Worm (Caenorhabditis elegans) whole organism, L3 larva: Measurements from ENCODE around the gene scl-23.

Experiments
- R02D3.7 ChIP-seq: fragments of 150-350 bp; optimal IDR thresholded peaks from 2 replicates; lab custom pipeline; 2014; ENCODE audit warnings: missing biosample characterization, missing genetic modification characterization
- ZK546.5 ChIP-seq: sonication (generic microtip); optimal IDR thresholded peaks from 2 replicates; lab custom pipeline; 2017; ENCODE audit warnings: missing biosample characterization, missing genetic modification characterization
- ama-1 ChIP-seq: fragments of 150-350 bp; optimal IDR thresholded peaks from 2 replicates; lab custom pipeline; 2018
- ceh-28 ChIP-seq: fragments of 150-350 bp; optimal IDR thresholded peaks from 2 replicates; lab custom pipeline; 2014; ENCODE audit warnings: missing biosample characterization, missing genetic modification reagents, missing genetic modification characterization
- ceh-82 ChIP-seq: fragments of 150-350 bp; optimal IDR thresholded peaks from 2 replicates; lab custom pipeline; 2014; ENCODE audit warnings: missing biosample characterization, missing genetic modification characterization
- ceh-9 ChIP-seq: sonication (generic microtip); optimal IDR thresholded peaks from 2 replicates; lab custom pipeline; 2018; ENCODE audit warnings: missing biosample characterization, missing genetic modification characterization
- daf-12 ChIP-seq: fragments of 150-350 bp; optimal IDR thresholded peaks from 2 replicates; lab custom pipeline; 2014; ENCODE audit warnings: missing biosample characterization, missing genetic modification reagents, missing genetic modification characterization
- egl-27 ChIP-seq: sonication (generic microtip); optimal IDR thresholded peaks from 4 replicates; lab custom pipeline; 2017; ENCODE audit warnings: missing biosample characterization, missing genetic modification reagents, missing genetic modification characterization
- elt-2 ChIP-seq: sonication (generic microtip); optimal IDR thresholded peaks from 2 replicates; lab custom pipeline; 2016; ENCODE audit warnings: missing genetic modification reagents, mild to moderate bottlenecking, missing genetic modification characterization, missing compliant biosample characterization
- elt-3 ChIP-seq, 3 experiments: fragments of 150-350 bp in 1 of 3; sonication (generic microtip) in 2 of 3; optimal IDR thresholded peaks; 2 replicates in 2 of 3; 4 replicates in 1 of 3; lab custom pipeline; 2014 to 2017; ENCODE audit warnings: missing biosample characterization in 3 of 3, missing genetic modification characterization in 3 of 3
- eor-1 ChIP-seq, 2 experiments: fragments of 150-350 bp; optimal IDR thresholded peaks; 2 replicates each; lab custom pipeline; 2014 to 2018; ENCODE audit warnings: missing biosample characterization in 2 of 2, missing genetic modification characterization in 2 of 2
- fkh-10 ChIP-seq: sonication (generic microtip); optimal IDR thresholded peaks from 2 replicates; lab custom pipeline; 2017; ENCODE audit warnings: missing biosample characterization, missing genetic modification reagents, missing genetic modification characterization
- fkh-2 ChIP-seq: fragments of 150-350 bp; optimal IDR thresholded peaks from 2 replicates; lab custom pipeline; 2014; ENCODE audit warnings: missing biosample characterization, missing genetic modification reagents, missing genetic modification characterization
- hmg-11 ChIP-seq: sonication (generic microtip); optimal IDR thresholded peaks from 2 replicates; lab custom pipeline; 2016; ENCODE audit warnings: missing genetic modification characterization, missing compliant biosample characterization
- jun-1 ChIP-seq: fragments of 150-350 bp; optimal IDR thresholded peaks from 2 replicates; lab custom pipeline; 2014; ENCODE audit warnings: missing biosample characterization, missing genetic modification reagents, missing genetic modification characterization
- lin-39 ChIP-seq: fragments of 150-350 bp; optimal IDR thresholded peaks from 2 replicates; lab custom pipeline; 2018; ENCODE audit warnings: missing biosample characterization, missing genetic modification reagents, missing genetic modification characterization
- mdl-1 ChIP-seq: fragments of 150-350 bp; optimal IDR thresholded peaks from 2 replicates; lab custom pipeline; 2014; ENCODE audit warnings: missing biosample characterization, missing genetic modification characterization
- nfya-1 ChIP-seq: sonication (generic microtip); optimal IDR thresholded peaks from 2 replicates; lab custom pipeline; 2017; ENCODE audit warnings: missing genetic modification characterization, mild to moderate bottlenecking, missing compliant biosample characterization, antibody characterized with exemption, moderate library complexity; ENCODE audit not compliant: insufficient read depth
- nhr-11 ChIP-seq: fragments of 150-350 bp; optimal IDR thresholded peaks from 2 replicates; lab custom pipeline; 2014; ENCODE audit warnings: missing biosample characterization, missing genetic modification characterization
- nhr-23 ChIP-seq: fragments of 150-350 bp; optimal IDR thresholded peaks from 2 replicates; lab custom pipeline; 2014; ENCODE audit warnings: missing biosample characterization, missing genetic modification reagents, missing genetic modification characterization
- nhr-237 ChIP-seq: fragments of 150-350 bp; optimal IDR thresholded peaks from 2 replicates; lab custom pipeline; 2014; ENCODE audit warnings: missing biosample characterization, missing genetic modification characterization
- nhr-25 ChIP-seq: sonication (generic microtip); optimal IDR thresholded peaks from 2 replicates; lab custom pipeline; 2017; ENCODE audit warnings: missing biosample characterization, missing genetic modification characterization
- nhr-28 ChIP-seq: fragments of 150-350 bp; optimal IDR thresholded peaks from 2 replicates; lab custom pipeline; 2014; ENCODE audit warnings: missing biosample characterization, missing genetic modification characterization
- nhr-43 ChIP-seq: sonication (generic microtip); optimal IDR thresholded peaks from 2 replicates; lab custom pipeline; 2016; ENCODE audit warnings: mild to moderate bottlenecking, missing genetic modification characterization, missing compliant biosample characterization; ENCODE audit not compliant: poor library complexity, severe bottlenecking
- nhr-76 ChIP-seq: fragments of 150-350 bp; sonication (generic microtip); optimal IDR thresholded peaks from 5 replicates; lab custom pipeline; 2014; ENCODE audit warnings: missing biosample characterization, missing genetic modification characterization
- pha-4 ChIP-seq: fragments of 150-350 bp; optimal IDR thresholded peaks from 2 replicates; lab custom pipeline; 2014; ENCODE audit warnings: missing biosample characterization, missing genetic modification reagents, missing genetic modification characterization
- pqm-1 ChIP-seq: fragments of 150-350 bp; optimal IDR thresholded peaks from 2 replicates; lab custom pipeline; 2017; ENCODE audit warnings: missing biosample characterization, missing genetic modification characterization, inconsistent platforms
- sea-2 ChIP-seq: fragments of 150-350 bp; sonication (generic microtip); optimal IDR thresholded peaks from 4 replicates; lab custom pipeline; 2014; ENCODE audit warnings: missing biosample characterization, missing genetic modification reagents, missing genetic modification characterization
- snpc-4 ChIP-seq: fragments of 150-350 bp; optimal IDR thresholded peaks from 2 replicates; lab custom pipeline; 2014; ENCODE audit warnings: missing biosample characterization, missing genetic modification characterization
- unc-39 ChIP-seq: sonication (generic microtip); optimal IDR thresholded peaks from 4 replicates; lab custom pipeline; 2017; ENCODE audit warnings: missing biosample characterization, missing genetic modification characterization
- unc-62 ChIP-seq: fragments of 150-350 bp; sonication (generic microtip); optimal IDR thresholded peaks from 4 replicates; lab custom pipeline; 2014; ENCODE audit warnings: missing biosample characterization, missing genetic modification reagents, missing genetic modification characterization
- zag-1 ChIP-seq: fragments of 150-350 bp; optimal IDR thresholded peaks from 2 replicates; lab custom pipeline; 2014; ENCODE audit warnings: missing biosample characterization, missing genetic modification characterization
- ztf-11 ChIP-seq: fragments of 150-350 bp; optimal IDR thresholded peaks from 2 replicates; lab custom pipeline; 2014; ENCODE audit warnings: missing biosample characterization, missing genetic modification characterization

Gene scl-23

DNA sequence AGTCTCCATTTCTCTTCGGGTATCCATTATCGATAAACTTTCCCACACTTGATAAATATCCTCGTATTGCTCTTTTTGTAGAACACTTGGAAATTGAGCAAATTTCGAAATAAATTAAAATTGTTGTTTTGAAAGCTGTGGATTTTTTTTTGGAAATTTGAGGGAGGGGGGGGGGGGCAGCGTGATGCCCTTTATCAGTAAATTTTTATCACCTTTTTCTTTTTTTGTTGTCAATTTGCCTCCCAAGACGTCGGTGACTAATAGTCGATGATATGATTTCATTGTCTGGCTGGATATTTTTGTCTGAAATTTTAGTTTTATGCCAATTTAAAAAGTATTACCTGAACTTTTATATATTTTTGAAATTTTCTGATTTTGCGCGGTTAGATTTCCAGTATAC is at the start of gene scl-23:
Gene scl-23, minus strand, starts transcription at position 101 of the 400 bp plus-strand sequence.
- TF ChIP-seq unc-39 (tag; lab: Kevin White, UChicago), result no peak
- TF ChIP-seq unc-62 (GFP tag; lab: Kevin White, UChicago), result no peak
- no peak for TF ChIP-seq lin-39 (tag; lab: Kevin White, UChicago)

DNA sequence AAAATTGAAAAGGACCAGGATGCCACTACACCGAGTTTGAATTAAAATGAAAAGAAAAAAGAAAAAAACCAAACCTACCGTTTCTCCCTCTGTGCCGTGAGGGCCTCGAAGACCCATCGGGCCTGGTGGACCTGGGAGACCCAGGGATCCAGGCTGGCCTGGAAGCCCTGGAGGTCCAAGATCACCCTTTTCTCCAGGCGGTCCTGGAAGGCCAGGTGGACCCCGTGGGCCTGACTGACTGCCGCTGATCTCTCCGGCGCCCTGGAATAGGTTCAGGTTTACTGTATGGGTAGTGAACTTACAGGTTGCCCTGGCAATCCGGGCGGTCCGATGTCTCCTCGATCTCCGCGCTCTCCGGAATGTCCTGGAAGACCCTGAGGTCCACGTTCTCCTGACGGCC is 49.8 kb upstream of the scl-23 start:
- TF ChIP-seq ama-1 (lab: Kevin White, UChicago) (no peak), nhr-11 (tag; lab: Kevin White, UChicago) (no peak), eor-1 (tag; optimal IDR thresholded peaks at IDR 0.05; lab: Kevin White, UChicago) (no peak), R02D3.7 (tag; lab: Kevin White, UChicago) (no peak), pqm-1 (tag; lab: Kevin White, UChicago) (no peak), fkh-10 (GFP tag; lab: Kevin White, UChicago) (no peak), ZK546.5 (tag; lab: Kevin White, UChicago) (no peak), nhr-28 (tag; lab: Kevin White, UChicago) (no peak), nhr-43 (tag; lab: Kevin White, UChicago) (no peak)

- TF ChIP-seq lin-39 (tag; lab: Kevin White, UChicago) (no peak), nhr-76 (tag; lab: Kevin White, UChicago) (no peak), unc-62 (GFP tag; lab: Kevin White, UChicago) (no peak), zag-1 (tag; lab: Kevin White, UChicago) (no peak), nhr-237 (tag; lab: Kevin White, UChicago) (no peak), eor-1 (tag; optimal IDR thresholded peaks at IDR 0.05; lab: Kevin White, UChicago) (no peak), ceh-82 (tag; lab: Kevin White, UChicago) (no peak), nfya-1 (tag; lab: Kevin White, UChicago) (no peak)
Observed at ce11 chrIV:133968-134367, 44.1 kb upstream of the scl-23 start.

DNA sequence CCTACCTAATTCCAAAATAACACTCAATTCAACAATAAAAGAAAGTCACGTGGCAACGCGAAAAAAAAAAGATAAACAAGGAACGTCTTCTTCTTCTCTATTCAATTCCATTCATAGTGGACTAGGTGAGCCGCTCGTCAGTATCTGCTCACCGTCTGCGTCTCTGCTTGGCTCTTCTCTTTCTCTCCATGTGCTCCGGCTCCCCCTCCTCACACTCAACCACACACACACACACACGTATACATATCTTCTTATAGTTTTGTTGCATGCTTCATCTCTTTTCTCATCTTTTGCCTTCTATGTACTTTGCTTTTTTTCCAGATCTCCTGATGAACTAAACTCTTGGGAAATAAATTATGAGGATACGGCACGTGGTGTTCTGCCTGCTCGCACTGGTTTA is 42.2 kb upstream of the scl-23 start, which contains the start of gene daf-1:
Gene daf-1, plus strand, starts transcription at position 322 of the 400 bp plus-strand sequence.
- TF ChIP-seq daf-12 (tag; lab: Kevin White, UChicago) (no peak), fkh-10 (GFP tag; lab: Kevin White, UChicago) (peak; percentile 85), nhr-11 (tag; lab: Kevin White, UChicago) (no peak), mdl-1 (tag; lab: Kevin White, UChicago) (peak; percentile 26), sea-2 (GFP tag; lab: Kevin White, UChicago) (no peak), pqm-1 (tag; lab: Kevin White, UChicago) (peak; percentile 14), snpc-4 (tag; lab: Kevin White, UChicago) (peak; percentile 7), nhr-43 (tag; lab: Kevin White, UChicago) (no peak), pha-4 (tag; lab: Kevin White, UChicago) (no peak), nfya-1 (tag; lab: Kevin White, UChicago) (peak; percentile 57), lin-39 (tag; lab: Kevin White, UChicago) (peak; percentile 35), hmg-11 (tag; lab: Kevin White, UChicago) (peak; percentile 62)
- TF ChIP-seq, all 47 proteins: peak for 7

DNA sequence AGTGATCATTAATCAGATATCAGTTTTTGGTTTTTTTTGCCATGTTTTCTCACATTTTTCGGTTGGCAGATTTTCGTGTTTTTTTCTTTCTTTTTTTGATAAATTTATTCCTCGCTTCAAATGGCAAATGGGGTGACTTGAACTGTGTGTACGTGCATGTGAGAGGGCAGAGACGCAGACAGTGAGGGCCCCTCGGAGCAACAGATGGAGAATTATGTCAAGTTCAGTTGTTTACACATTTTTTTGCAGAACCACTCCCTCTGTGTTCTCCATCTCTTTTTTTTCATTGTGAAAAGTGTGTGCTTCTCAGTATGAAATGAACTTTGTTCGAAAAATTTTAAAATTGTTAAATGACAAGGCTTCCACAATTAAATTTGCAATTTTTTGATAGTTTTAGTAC is 40.3 kb upstream of the scl-23 start:
- no peak for TF ChIP-seq jun-1 (tag; lab: Kevin White, UChicago)
- TF ChIP-seq ceh-9, result no peak
- TF ChIP-seq elt-3 (tag; optimal IDR thresholded peaks at IDR 0.05; lab: Kevin White, UChicago), result no peak
- peak; percentile 33 for TF ChIP-seq nfya-1 (tag; lab: Kevin White, UChicago)
- no peak for TF ChIP-seq nhr-11 (tag; lab: Kevin White, UChicago)
- no peak for TF ChIP-seq egl-27
- TF ChIP-seq ceh-28 (tag; lab: Kevin White, UChicago), result no peak
- no peak for TF ChIP-seq fkh-2
- no peak for TF ChIP-seq elt-2
- TF ChIP-seq nhr-25, result no peak
- peak; percentile 72 for TF ChIP-seq pha-4 (tag; lab: Kevin White, UChicago)
- TF ChIP-seq nhr-23 (tag; lab: Kevin White, UChicago), result no peak
- no peak for TF ChIP-seq fkh-10 (GFP tag; lab: Kevin White, UChicago)
- TF ChIP-seq ztf-11 (tag; lab: Kevin White, UChicago), result no peak
- no peak for TF ChIP-seq nhr-237 (tag; lab: Kevin White, UChicago)
- TF ChIP-seq hmg-11 (tag; lab: Kevin White, UChicago), result peak; percentile 12
